Fruit fly (Drosophila melanogaster) whole organism, embryonic: ENCODE data around the gene witty.
A peak's percentile ranks its signal among the peaks of the same experiment; 100 is the strongest.

Source experiments
- Asciz ChIP-seq: fragments of 200-800 bp; sonication (Bioruptor generic); optimal IDR thresholded peaks from 2 replicates; lab custom pipeline; 2017; ENCODE audit warnings: missing biosample characterization, mild to moderate bottlenecking, missing genetic modification characterization, missing genetic modification reagents
- Blimp-1 ChIP-seq: fragments of 200-800 bp; sonication (Bioruptor generic); optimal IDR thresholded peaks from 3 replicates; lab custom pipeline; 2018; ENCODE audit warnings: missing biosample characterization, missing genetic modification characterization, mild to moderate bottlenecking, moderate library complexity, missing genetic modification reagents
- BtbVII ChIP-seq: fragments of 200-800 bp; sonication (Bioruptor generic); optimal IDR thresholded peaks from 3 replicates; lab custom pipeline; 2017; ENCODE audit warnings: missing biosample characterization, mild to moderate bottlenecking, missing genetic modification characterization
- CG12104 ChIP-seq: fragments of 200-800 bp; sonication (Bioruptor generic); optimal IDR thresholded peaks from 3 replicates; lab custom pipeline; 2016; ENCODE audit warnings: missing biosample characterization, missing genetic modification characterization
- CG13123 ChIP-seq: fragments of 200-800 bp; sonication (Bioruptor generic); optimal IDR thresholded peaks from 2 replicates; lab custom pipeline; 2016; ENCODE audit warnings: missing biosample characterization, missing genetic modification characterization
- CG14710 ChIP-seq: fragments of 200-800 bp; sonication (Bioruptor generic); optimal IDR thresholded peaks from 3 replicates; lab custom pipeline; 2019; ENCODE audit warnings: missing biosample characterization, mild to moderate bottlenecking, missing genetic modification characterization, moderate library complexity
- CG14965 ChIP-seq: fragments of 200-800 bp; sonication (Bioruptor generic); optimal IDR thresholded peaks from 2 replicates; lab custom pipeline; 2016; ENCODE audit warnings: missing biosample characterization, missing genetic modification characterization, borderline replicate concordance
- CG15269 ChIP-seq: fragments of 200-800 bp; sonication (Bioruptor generic); optimal IDR thresholded peaks from 2 replicates; lab custom pipeline; 2018; ENCODE audit warnings: missing biosample characterization, mild to moderate bottlenecking, missing genetic modification characterization, moderate library complexity
- CG15479 ChIP-seq: fragments of 200-800 bp; sonication (Bioruptor generic); optimal IDR thresholded peaks from 3 replicates; lab custom pipeline; 2019; ENCODE audit warnings: missing biosample characterization, mild to moderate bottlenecking, missing genetic modification characterization, moderate library complexity
- CG17186 ChIP-seq: fragments of 200-800 bp; sonication (Bioruptor generic); optimal IDR thresholded peaks from 3 replicates; lab custom pipeline; 2017; ENCODE audit warnings: missing biosample characterization, missing genetic modification reagents, missing genetic modification characterization
- CG18476 ChIP-seq: fragments of 200-800 bp; sonication (Bioruptor generic); optimal IDR thresholded peaks from 2 replicates; lab custom pipeline; 2016; ENCODE audit warnings: missing biosample characterization, mild to moderate bottlenecking, missing genetic modification characterization
- CG2202 ChIP-seq: fragments of 200-800 bp; sonication (Bioruptor generic); optimal IDR thresholded peaks from 2 replicates; lab custom pipeline; 2018; ENCODE audit warnings: missing biosample characterization, mild to moderate bottlenecking, missing genetic modification characterization
- CG30020 ChIP-seq: fragments of 200-800 bp; optimal IDR thresholded peaks from 2 replicates; lab custom pipeline; 2019; ENCODE audit warnings: missing biosample characterization, mild to moderate bottlenecking, missing genetic modification characterization, moderate library complexity
- CG30403 ChIP-seq: fragments of 200-800 bp; sonication (Bioruptor generic); optimal IDR thresholded peaks from 3 replicates; lab custom pipeline; 2016; ENCODE audit warnings: missing biosample characterization, missing genetic modification characterization
- CG31224 ChIP-seq: fragments of 200-800 bp; sonication (Bioruptor generic); IDR thresholded peaks from 2 replicates; pipeline ENCODE4 v1.3.6; 2022; ENCODE audit warnings: missing biosample characterization, missing genetic modification characterization
- CG34422 ChIP-seq: fragments of 200-800 bp; sonication (Bioruptor generic); IDR thresholded peaks from 3 replicates; pipeline ENCODE4 v1.3.6; 2022; ENCODE audit warnings: missing biosample characterization, missing genetic modification characterization
- CG3995 ChIP-seq: fragments of 200-800 bp; sonication (Bioruptor generic); optimal IDR thresholded peaks from 3 replicates; lab custom pipeline; 2016; ENCODE audit warnings: missing biosample characterization, missing genetic modification characterization
- CG6254 ChIP-seq: fragments of 200-800 bp; sonication (Bioruptor generic); optimal IDR thresholded peaks from 3 replicates; lab custom pipeline; 2017; ENCODE audit warnings: mild to moderate bottlenecking, missing biosample characterization, missing genetic modification reagents, missing genetic modification characterization
- CG6654 ChIP-seq: fragments of 200-800 bp; sonication (Bioruptor generic); optimal IDR thresholded peaks from 2 replicates; lab custom pipeline; 2017; ENCODE audit warnings: missing biosample characterization, mild to moderate bottlenecking, missing genetic modification characterization
- CG6765 ChIP-seq: fragments of 200-800 bp; sonication (Bioruptor generic); optimal IDR thresholded peaks from 3 replicates; lab custom pipeline; 2017; ENCODE audit warnings: missing biosample characterization, mild to moderate bottlenecking, missing genetic modification characterization
- CG7786 ChIP-seq: fragments of 200-800 bp; sonication (Bioruptor generic); optimal IDR thresholded peaks from 2 replicates; lab custom pipeline; 2016; ENCODE audit warnings: missing biosample characterization, missing genetic modification characterization
- Camta ChIP-seq: fragments of 200-800 bp; sonication (Bioruptor generic); optimal IDR thresholded peaks from 2 replicates; lab custom pipeline; 2016; ENCODE audit warnings: missing biosample characterization, missing genetic modification characterization
- Chrac-16 ChIP-seq: fragments of 200-800 bp; sonication (Bioruptor generic); optimal IDR thresholded peaks from 3 replicates; lab custom pipeline; 2016; ENCODE audit warnings: missing biosample characterization, missing genetic modification characterization
- Dad ChIP-seq: fragments of 200-800 bp; sonication (Bioruptor generic); optimal IDR thresholded peaks from 3 replicates; lab custom pipeline; 2016; ENCODE audit warnings: missing biosample characterization, missing genetic modification characterization
- Dip2 ChIP-seq: fragments of 200-800 bp; sonication (Bioruptor generic); IDR thresholded peaks from 2 replicates; pipeline ENCODE4 v1.3.6; 2022; ENCODE audit warnings: missing biosample characterization, missing genetic modification characterization
- Dp ChIP-seq: fragments of 200-800 bp; sonication (Bioruptor generic); optimal IDR thresholded peaks from 2 replicates; lab custom pipeline; 2018; ENCODE audit warnings: missing biosample characterization, mild to moderate bottlenecking, missing genetic modification characterization, moderate library complexity
- Elba2 ChIP-seq: fragments of 200-800 bp; sonication (Bioruptor generic); optimal IDR thresholded peaks from 3 replicates; lab custom pipeline; 2016; ENCODE audit warnings: missing biosample characterization, missing genetic modification characterization
- Gsc ChIP-seq: fragments of 200-800 bp; sonication (Bioruptor generic); IDR thresholded peaks from 2 replicates; pipeline ENCODE4 v1.3.6; 2022; ENCODE audit warnings: missing biosample characterization, missing genetic modification characterization
- Hey ChIP-seq: fragments of 200-800 bp; sonication (Bioruptor generic); optimal IDR thresholded peaks from 3 replicates; lab custom pipeline; 2018; ENCODE audit warnings: missing biosample characterization, mild to moderate bottlenecking, missing genetic modification characterization
- Hmx ChIP-seq: fragments of 200-800 bp; sonication (Bioruptor generic); optimal IDR thresholded peaks from 2 replicates; lab custom pipeline; 2016; ENCODE audit warnings: missing biosample characterization, missing genetic modification characterization
- Hsf ChIP-seq: fragments of 200-800 bp; sonication (Bioruptor generic); optimal IDR thresholded peaks from 3 replicates; lab custom pipeline; 2016; ENCODE audit warnings: missing biosample characterization, missing genetic modification characterization
- Lhr ChIP-seq: fragments of 200-800 bp; sonication (Bioruptor generic); optimal IDR thresholded peaks from 3 replicates; lab custom pipeline; 2017; ENCODE audit warnings: mild to moderate bottlenecking, missing biosample characterization, missing genetic modification reagents, missing genetic modification characterization
- Mes4 ChIP-seq: fragments of 200-800 bp; sonication (Bioruptor generic); optimal IDR thresholded peaks from 2 replicates; lab custom pipeline; 2016; ENCODE audit warnings: missing biosample characterization, missing genetic modification characterization
- NC2α ChIP-seq: fragments of 200-800 bp; sonication (Bioruptor generic); optimal IDR thresholded peaks from 2 replicates; lab custom pipeline; 2016; ENCODE audit warnings: missing biosample characterization, missing genetic modification characterization
- Side ChIP-seq: fragments of 200-800 bp; sonication (Bioruptor generic); optimal IDR thresholded peaks from 2 replicates; lab custom pipeline; 2016; ENCODE audit warnings: missing biosample characterization, missing genetic modification characterization
- Ssrp ChIP-seq: fragments of 200-800 bp; sonication (Bioruptor generic); optimal IDR thresholded peaks from 2 replicates; lab custom pipeline; 2018; ENCODE audit warnings: missing biosample characterization, mild to moderate bottlenecking, missing genetic modification characterization, moderate library complexity
- Trl ChIP-seq, 3 experiments: fragments of >200 bp in 2 of 3; fragments of 200-800 bp in 1 of 3; sonication (Bioruptor generic) in 1 of 3; optimal IDR thresholded peaks; 2 replicates in 1 of 3; 3 replicates in 2 of 3; lab custom pipeline; 2016 to 2017; ENCODE audit warnings: missing biosample characterization in 1 of 3, missing genetic modification characterization in 1 of 3
- ac ChIP-seq: fragments of 200-800 bp; sonication (Bioruptor generic); optimal IDR thresholded peaks from 3 replicates; lab custom pipeline; 2017; ENCODE audit warnings: missing biosample characterization, mild to moderate bottlenecking, missing genetic modification characterization
- ase ChIP-seq: fragments of 200-800 bp; sonication (Bioruptor generic); IDR thresholded peaks from 3 replicates; pipeline ENCODE4 v1.3.6; 2022; ENCODE audit warnings: missing biosample characterization, missing genetic modification characterization
- cad ChIP-seq: fragments of >200 bp; optimal IDR thresholded peaks from 2 replicates; lab custom pipeline; 2017; ENCODE audit warnings: missing biosample characterization, missing genetic modification characterization
- ci ChIP-seq: fragments of 200-800 bp; sonication (Bioruptor generic); IDR thresholded peaks from 3 replicates; pipeline ENCODE4 v1.3.6; 2022; ENCODE audit warnings: missing biosample characterization, missing genetic modification characterization
- crp ChIP-seq, 2 experiments: fragments of 200-800 bp; sonication (Bioruptor generic); optimal IDR thresholded peaks; 2 replicates in 1 of 2; 3 replicates in 1 of 2; lab custom pipeline; 2017; ENCODE audit warnings: missing biosample characterization in 2 of 2, missing genetic modification characterization in 2 of 2, mild to moderate bottlenecking in 1 of 2, moderate library complexity in 1 of 2
- fru ChIP-seq: fragments of >200 bp; optimal IDR thresholded peaks from 2 replicates; lab custom pipeline; 2017
- gt ChIP-seq: fragments of 200-800 bp; sonication (Bioruptor generic); IDR thresholded peaks from 2 replicates; pipeline ENCODE4 v1.3.6; 2022; ENCODE audit warnings: missing biosample characterization, missing genetic modification characterization
- h ChIP-seq: fragments of >200 bp; optimal IDR thresholded peaks from 2 replicates; lab custom pipeline; 2017
- ken ChIP-seq: fragments of 200-800 bp; sonication (Bioruptor generic); IDR thresholded peaks from 3 replicates; pipeline ENCODE4 v1.3.6; 2022; ENCODE audit warnings: missing biosample characterization, missing genetic modification characterization
- phol ChIP-seq: fragments of 200-800 bp; sonication (Bioruptor generic); optimal IDR thresholded peaks from 3 replicates; lab custom pipeline; 2018; ENCODE audit warnings: missing biosample characterization, mild to moderate bottlenecking, missing genetic modification characterization, moderate library complexity
- pros ChIP-seq: fragments of 200-800 bp; sonication (Bioruptor generic); optimal IDR thresholded peaks from 3 replicates; lab custom pipeline; 2019; ENCODE audit warnings: missing biosample characterization, mild to moderate bottlenecking, missing genetic modification characterization, moderate library complexity
- scrt ChIP-seq: fragments of 200-800 bp; sonication (Bioruptor generic); optimal IDR thresholded peaks from 2 replicates; lab custom pipeline; 2018; ENCODE audit warnings: missing biosample characterization, mild to moderate bottlenecking, missing genetic modification characterization, moderate library complexity

The witty gene

DNA sequence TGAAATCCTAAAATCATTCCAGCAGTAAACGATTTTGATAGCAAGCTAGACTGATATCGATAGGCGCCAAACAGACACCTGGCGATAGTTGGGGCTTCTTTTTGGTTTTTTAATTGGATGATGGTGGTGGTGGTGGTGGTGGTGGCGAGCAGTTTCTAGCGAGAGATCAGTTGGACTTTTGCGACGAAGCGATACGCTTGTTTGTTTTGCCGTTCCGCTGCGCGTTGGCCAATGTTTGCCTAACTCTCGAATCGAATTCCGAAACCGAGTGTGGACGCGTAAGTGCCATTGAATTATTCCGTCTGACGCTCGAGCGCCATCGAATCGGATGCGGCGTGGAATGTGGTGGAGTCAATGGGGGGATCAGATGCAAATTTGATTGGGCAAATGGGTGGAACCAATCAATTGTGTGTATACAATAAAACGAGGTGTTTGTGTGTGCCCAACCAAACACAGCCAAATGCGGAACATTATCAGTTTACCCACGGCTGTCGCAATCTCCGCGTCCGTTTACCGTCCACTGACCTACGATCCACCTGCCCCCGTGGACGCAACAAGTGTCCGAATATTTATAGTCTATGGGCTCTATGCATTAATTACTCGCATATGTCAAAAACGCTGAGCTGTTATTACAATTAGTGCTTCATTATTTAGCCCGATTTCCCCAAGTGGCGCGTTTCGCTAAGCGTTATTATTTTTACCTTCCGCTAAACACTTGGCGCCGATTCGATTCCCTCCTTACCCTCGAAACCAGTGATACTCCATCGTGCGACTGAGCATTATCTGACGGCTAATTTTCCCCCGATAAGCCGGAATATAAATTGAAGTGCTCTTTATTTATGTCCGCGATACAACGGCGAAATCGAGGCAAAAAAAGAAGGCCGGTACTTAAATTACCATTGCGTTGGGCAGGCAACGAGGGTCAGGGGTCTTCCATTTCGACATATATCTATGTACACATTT lies 32.6 kb downstream of the witty start, which contains the start of gene CG17292 (continued):
- TF ChIP-seq CG3995 (GFP tag; lab: Kevin White, UChicago) (peak; percentile 19), CG31224 (GFP tag; lab: Robert Waterston, UW) (0 out of 2 replicates have a peak, but pooled peaks have one; percentile 13), CG15479 (GFP tag; lab: Kevin White, UChicago) (no peak), Trl (optimal IDR thresholded peaks at IDR 0.05; lab: Kevin White, UChicago) (no peak), Trl (GFP tag; optimal IDR thresholded peaks at IDR 0.05; lab: Kevin White, UChicago) (peak; percentile 43), Blimp-1 (peak; percentile 32), gt (no peak), ken (GFP tag; lab: Robert Waterston, UW) (peak; percentile 62; the same call in 2 of the 3 replicates), Dad (GFP tag; lab: Kevin White, UChicago) (peak; percentile 65), CG6254 (peak; percentile 10), ase (peak; percentile 62; the same call in 1 of the 3 replicates), CG2202 (tag; lab: Kevin White, UChicago) (no peak), CG34422 (GFP tag; lab: Robert Waterston, UW) (peak; percentile 77; the same call in 1 of the 3 replicates), Dip2 (GFP tag; lab: Robert Waterston, UW) (no peak), Hey (peak; percentile 30), fru (lab: Kevin White, UChicago) (no peak), CG30020 (tag; lab: Kevin White, UChicago) (no peak), Lhr (GFP tag; lab: Kevin White, UChicago) (no peak), Dp (GFP tag; lab: Kevin White, UChicago) (peak; percentile 49), CG7786 (GFP tag; lab: Kevin White, UChicago) (no peak), CG18476 (no peak), CG6765 (peak; percentile 29), CG30403 (GFP tag; lab: Kevin White, UChicago) (no peak), Camta (GFP tag; lab: Kevin White, UChicago) (no peak), Ssrp (tag; lab: Kevin White, UChicago) (peak; percentile 3), Side (GFP tag; lab: Kevin White, UChicago) (peak; percentile 43), CG6654 (GFP tag; lab: Kevin White, UChicago) (no peak), crp (GFP tag; optimal IDR thresholded peaks at IDR 0.05; lab: Kevin White, UChicago) (peak in 1 of 2 experiments; percentile 32), pros (GFP tag; lab: Kevin White, UChicago) (no peak), ci (peak; percentile 84), CG17186 (GFP tag; lab: Kevin White, UChicago) (peak; percentile 11), CG12104 (GFP tag; lab: Kevin White, UChicago) (no peak), Asciz (GFP tag; lab: Kevin White, UChicago) (peak; percentile 23), Hsf (no peak), h (lab: Kevin White, UChicago) (no peak), scrt (GFP tag; lab: Kevin White, UChicago) (no peak), Mes4 (GFP tag; lab: Kevin White, UChicago) (peak; percentile 27), Elba2 (GFP tag; lab: Kevin White, UChicago) (no peak), Hmx (GFP tag; lab: Kevin White, UChicago) (no peak), ac (GFP tag; lab: Kevin White, UChicago) (no peak), BtbVII (peak; percentile 58), Gsc (no peak), CG14710 (peak; percentile 14), CG14965 (no peak), Chrac-16 (GFP tag; lab: Kevin White, UChicago) (no peak), CG13123 (GFP tag; lab: Kevin White, UChicago) (no peak), phol (tag; lab: Kevin White, UChicago) (peak; percentile 27), CG15269 (tag; lab: Kevin White, UChicago) (peak; percentile 63), NC2α (GFP tag; lab: Kevin White, UChicago) (peak; percentile 19), cad (no peak)
